Fruit fly (Drosophila melanogaster): ENCODE data around the gene RluA-2.

The RluA-2 gene

dm6 chr2L:10504895-10505294 is 28.0 kb downstream of the RluA-2 start (continued):
- TF ChIP-seq Lim3 (GFP tag; IDR thresholded peaks at IDR 0.05): no peak
- no peak for TF ChIP-seq MESR4 (GFP tag; optimal IDR thresholded peaks at IDR 0.05)
- TF ChIP-seq CG17385 (GFP tag; optimal IDR thresholded peaks at IDR 0.05): no peak
- TF ChIP-seq Elba2 (GFP tag; optimal IDR thresholded peaks at IDR 0.05): no peak
- no peak for TF ChIP-seq fu2 (GFP tag; optimal IDR thresholded peaks at IDR 0.05)
- TF ChIP-seq CG6654 (GFP tag; optimal IDR thresholded peaks at IDR 0.05): no peak
- no peak for TF ChIP-seq sr (GFP tag; IDR thresholded peaks at IDR 0.05)
- no peak for TF ChIP-seq PHDP (tag; optimal IDR thresholded peaks at IDR 0.05)
- no peak for TF ChIP-seq YL-1 (GFP tag; optimal IDR thresholded peaks at IDR 0.05)
- peak; percentile 3 for TF ChIP-seq CG5180 (GFP tag; optimal IDR thresholded peaks at IDR 0.05)
- no peak for TF ChIP-seq dimm (GFP tag; IDR thresholded peaks at IDR 0.05)
- TF ChIP-seq CG34224 (GFP tag; IDR thresholded peaks at IDR 0.05; ENCODE audit: partially characterized antibody): no peak
- no peak for TF ChIP-seq ase (GFP tag; IDR thresholded peaks at IDR 0.05)
- no peak for TF ChIP-seq GATAe (GFP tag; conservative IDR thresholded peaks at IDR 0.05)
- no peak for TF ChIP-seq CG12942 (GFP tag; optimal IDR thresholded peaks at IDR 0.05)
- TF ChIP-seq CG3838 (GFP tag; optimal IDR thresholded peaks at IDR 0.05): no peak
- TF ChIP-seq Nf-YC (tag; optimal IDR thresholded peaks at IDR 0.05): no peak
- TF ChIP-seq vnd (GFP tag; IDR thresholded peaks at IDR 0.05; ENCODE audit: partially characterized antibody): no peak
- no peak for TF ChIP-seq Usf (GFP tag; optimal IDR thresholded peaks at IDR 0.05)
- TF ChIP-seq CG30403 (GFP tag; optimal IDR thresholded peaks at IDR 0.05): no peak
- TF ChIP-seq Awh (GFP tag; IDR thresholded peaks at IDR 0.05): no peak
- TF ChIP-seq CG17568 (GFP tag; optimal IDR thresholded peaks at IDR 0.05): peak; percentile 8
- TF ChIP-seq CG2889 (GFP tag; IDR thresholded peaks at IDR 0.05): no peak
- peak; percentile 81 for TF ChIP-seq CG15696 (tag; optimal IDR thresholded peaks at IDR 0.05)
- TF ChIP-seq CG1647 (GFP tag; optimal IDR thresholded peaks at IDR 0.05): peak; percentile 3
- no peak for TF ChIP-seq Atf-2 (GFP tag; optimal IDR thresholded peaks at IDR 0.05)
- TF ChIP-seq Doc3 (GFP tag; IDR thresholded peaks at IDR 0.05; ENCODE audit: partially characterized antibody): no peak
- TF ChIP-seq pfk (GFP tag; optimal IDR thresholded peaks at IDR 0.05): peak; percentile 24
- TF ChIP-seq Vsx1 (GFP tag; optimal IDR thresholded peaks at IDR 0.05): peak; percentile 24
- peak; percentile 47 for TF ChIP-seq fd102C (GFP tag; optimal IDR thresholded peaks at IDR 0.05)
- TF ChIP-seq hth (optimal IDR thresholded peaks at IDR 0.05): no peak
- no peak for TF ChIP-seq CG3847 (GFP tag; IDR thresholded peaks at IDR 0.05)
- no peak for TF ChIP-seq tx (GFP tag; optimal IDR thresholded peaks at IDR 0.05)
- TF ChIP-seq CG11085 (GFP tag; IDR thresholded peaks at IDR 0.05): no peak
- TF ChIP-seq CHES-1-like (GFP tag; optimal IDR thresholded peaks at IDR 0.05): no peak
- no peak for TF ChIP-seq Rx (GFP tag; IDR thresholded peaks at IDR 0.05)
- peak; percentile 39 for TF ChIP-seq nerfin-1 (tag; optimal IDR thresholded peaks at IDR 0.05)
- TF ChIP-seq fd3F (GFP tag; optimal IDR thresholded peaks at IDR 0.05): no peak
- no peak for TF ChIP-seq CG18476 (GFP tag; optimal IDR thresholded peaks at IDR 0.05)
- TF ChIP-seq CG12299 (tag; optimal IDR thresholded peaks at IDR 0.05): no peak
- no peak for TF ChIP-seq Bdp1 (GFP tag; optimal IDR thresholded peaks at IDR 0.05)
- no peak for TF ChIP-seq Meics (GFP tag; optimal IDR thresholded peaks at IDR 0.05)
- no peak for TF ChIP-seq Hmr (GFP tag; optimal IDR thresholded peaks at IDR 0.05)
- TF ChIP-seq CG3726 (GFP tag; IDR thresholded peaks at IDR 0.05): no peak
- TF ChIP-seq prd (optimal IDR thresholded peaks at IDR 0.05): no peak
- no peak; the same call in 2 of the 3 replicates for TF ChIP-seq prd (GFP tag; IDR thresholded peaks at IDR 0.05)
- TF ChIP-seq CG18262 (tag; optimal IDR thresholded peaks at IDR 0.05): peak; percentile 24
- no peak for TF ChIP-seq CG32772 (GFP tag; IDR thresholded peaks at IDR 0.05)
- no peak for TF ChIP-seq CG9876 (GFP tag; optimal IDR thresholded peaks at IDR 0.05)
- no peak for TF ChIP-seq ro (GFP tag; IDR thresholded peaks at IDR 0.05)
- TF ChIP-seq Gsc (GFP tag; IDR thresholded peaks at IDR 0.05): no peak
- TF ChIP-seq zen (tag; optimal IDR thresholded peaks at IDR 0.05): no peak
- TF ChIP-seq gce (GFP tag; IDR thresholded peaks at IDR 0.05): 0 out of 3 replicates have a peak, but pooled peaks have one; percentile 12
